Fruit fly (Drosophila melanogaster) whole organism, wandering third instar larva: Measurements from ENCODE around the gene CG3819.

Experiments
- Abd-B ChIP-seq: fragments of >200 bp; optimal IDR thresholded peaks from 2 replicates; lab custom pipeline; 2017; ENCODE audit warnings: missing biosample characterization, missing genetic modification characterization
- CG32264 ChIP-seq: fragments of 200-800 bp; sonication (Bioruptor generic); optimal IDR thresholded peaks from 2 replicates; lab custom pipeline; 2016; ENCODE audit warnings: missing biosample characterization, missing genetic modification characterization
- CG9705 ChIP-seq: fragments of 200-800 bp; sonication (Bioruptor generic); optimal IDR thresholded peaks from 2 replicates; lab custom pipeline; 2018; ENCODE audit warnings: missing biosample characterization, mild to moderate bottlenecking, missing genetic modification characterization
- CrebA ChIP-seq: fragments of 200-800 bp; sonication (Bioruptor generic); optimal IDR thresholded peaks from 2 replicates; lab custom pipeline; 2016; ENCODE audit warnings: missing biosample characterization, mild to moderate bottlenecking, missing genetic modification characterization, borderline replicate concordance
- Dif ChIP-seq: fragments of 200-275, 200-300 bp; sonication (Bioruptor generic); optimal IDR thresholded peaks from 2 replicates; lab custom pipeline; 2018; ENCODE audit warnings: missing biosample characterization, missing genetic modification characterization; ENCODE audit not compliant: partially characterized antibody
- GATAd ChIP-seq: sonication (Bioruptor generic); optimal IDR thresholded peaks from 2 replicates; lab custom pipeline; 2016; ENCODE audit warnings: missing biosample characterization, missing genetic modification characterization
- HLH106 ChIP-seq: fragments of 200-800 bp; optimal IDR thresholded peaks from 3 replicates; lab custom pipeline; 2019; ENCODE audit warnings: missing biosample characterization, mild to moderate bottlenecking, missing genetic modification characterization, moderate library complexity
- Hr78 ChIP-seq: fragments of >200 bp; optimal IDR thresholded peaks from 2 replicates; lab custom pipeline; 2017; ENCODE audit warnings: missing biosample characterization, missing genetic modification characterization
- Hr83 ChIP-seq: fragments of 200-300 bp; sonication (Bioruptor generic); optimal IDR thresholded peaks from 2 replicates; lab custom pipeline; 2016; ENCODE audit warnings: missing biosample characterization, mild to moderate bottlenecking, missing genetic modification characterization, moderate library complexity; ENCODE audit not compliant: poor library complexity, severe bottlenecking
- Jra ChIP-seq: sonication (Bioruptor generic); optimal IDR thresholded peaks from 2 replicates; lab custom pipeline; 2016; ENCODE audit warnings: missing biosample characterization, missing genetic modification characterization
- Myc ChIP-seq: fragments of >200 bp; optimal IDR thresholded peaks from 2 replicates; lab custom pipeline; 2017
- N ChIP-seq: fragments of >200 bp; optimal IDR thresholded peaks from 2 replicates; lab custom pipeline; 2018; ENCODE audit warnings: missing biosample characterization, missing external identifiers, missing genetic modification characterization
- OdsH ChIP-seq: fragments of 200-800 bp; sonication (Bioruptor generic); optimal IDR thresholded peaks from 2 replicates; lab custom pipeline; 2016; ENCODE audit warnings: missing biosample characterization, mild to moderate bottlenecking, missing genetic modification characterization
- Rel ChIP-seq, 2 experiments: fragments of 200-800 bp; sonication (Bioruptor generic) in 1 of 2; optimal IDR thresholded peaks; 2 replicates in 1 of 2; 3 replicates in 1 of 2; lab custom pipeline; 2016 to 2019; ENCODE audit warnings: mild to moderate bottlenecking in 2 of 2, missing biosample characterization in 2 of 2, missing genetic modification characterization in 2 of 2, moderate library complexity in 1 of 2
- Sp1 ChIP-seq: fragments of 200-800 bp; sonication (Bioruptor generic); optimal IDR thresholded peaks from 3 replicates; lab custom pipeline; 2019; ENCODE audit warnings: missing biosample characterization, mild to moderate bottlenecking, missing genetic modification characterization, moderate library complexity
- Vsx2 ChIP-seq: fragments of 200-300, 225-300 bp; sonication (Bioruptor generic); optimal IDR thresholded peaks from 2 replicates; lab custom pipeline; 2018; ENCODE audit warnings: missing biosample characterization, missing genetic modification characterization; ENCODE audit not compliant: partially characterized antibody
- br ChIP-seq: fragments of 200-800 bp; sonication (Bioruptor generic); optimal IDR thresholded peaks from 2 replicates; lab custom pipeline; 2016; ENCODE audit warnings: missing biosample characterization, missing genetic modification characterization
- brk ChIP-seq: fragments of 200-800 bp; sonication (Bioruptor generic); optimal IDR thresholded peaks from 2 replicates; lab custom pipeline; 2016; ENCODE audit warnings: missing biosample characterization, mild to moderate bottlenecking, missing genetic modification characterization
- dsf ChIP-seq: sonication (Bioruptor generic); optimal IDR thresholded peaks from 2 replicates; lab custom pipeline; 2016; ENCODE audit warnings: missing biosample characterization, missing genetic modification characterization, borderline replicate concordance
- foxo ChIP-seq, 2 experiments: fragments of 200-800 bp; sonication (Bioruptor generic); optimal IDR thresholded peaks; 2 replicates in 1 of 2; 3 replicates in 1 of 2; lab custom pipeline; 2016 to 2017; ENCODE audit warnings: missing biosample characterization in 2 of 2, missing genetic modification characterization in 2 of 2
- fru ChIP-seq: fragments of 200-800 bp; sonication (Bioruptor generic); optimal IDR thresholded peaks from 3 replicates; lab custom pipeline; 2016; ENCODE audit warnings: missing biosample characterization, mild to moderate bottlenecking, missing genetic modification characterization
- h ChIP-seq: fragments of 200-800 bp; sonication (Bioruptor generic); optimal IDR thresholded peaks from 3 replicates; lab custom pipeline; 2016; ENCODE audit warnings: missing biosample characterization, mild to moderate bottlenecking, missing genetic modification characterization
- lola ChIP-seq: fragments of >200 bp; optimal IDR thresholded peaks from 2 replicates; lab custom pipeline; 2017; ENCODE audit warnings: missing biosample characterization, missing genetic modification characterization
- psq ChIP-seq: fragments of 200-800 bp; sonication (Bioruptor generic); optimal IDR thresholded peaks from 3 replicates; lab custom pipeline; 2017; ENCODE audit warnings: missing biosample characterization, mild to moderate bottlenecking, missing genetic modification characterization, moderate library complexity
- rgr ChIP-seq: fragments of 200-800 bp; sonication (Bioruptor generic); optimal IDR thresholded peaks from 3 replicates; lab custom pipeline; 2016; ENCODE audit warnings: missing biosample characterization, mild to moderate bottlenecking, missing genetic modification characterization
- sv ChIP-seq: fragments of 200-800 bp; sonication (Bioruptor generic); optimal IDR thresholded peaks from 3 replicates; lab custom pipeline; 2016; ENCODE audit warnings: missing biosample characterization, missing genetic modification characterization
- usp ChIP-seq: fragments of >200 bp; optimal IDR thresholded peaks from 2 replicates; lab custom pipeline; 2017; ENCODE audit warnings: missing biosample characterization, missing genetic modification characterization
- woc ChIP-seq: sonication (Bioruptor generic); optimal IDR thresholded peaks from 2 replicates; lab custom pipeline; 2016; ENCODE audit warnings: missing biosample characterization, mild to moderate bottlenecking, missing genetic modification characterization

Gene CG3819

DNA sequence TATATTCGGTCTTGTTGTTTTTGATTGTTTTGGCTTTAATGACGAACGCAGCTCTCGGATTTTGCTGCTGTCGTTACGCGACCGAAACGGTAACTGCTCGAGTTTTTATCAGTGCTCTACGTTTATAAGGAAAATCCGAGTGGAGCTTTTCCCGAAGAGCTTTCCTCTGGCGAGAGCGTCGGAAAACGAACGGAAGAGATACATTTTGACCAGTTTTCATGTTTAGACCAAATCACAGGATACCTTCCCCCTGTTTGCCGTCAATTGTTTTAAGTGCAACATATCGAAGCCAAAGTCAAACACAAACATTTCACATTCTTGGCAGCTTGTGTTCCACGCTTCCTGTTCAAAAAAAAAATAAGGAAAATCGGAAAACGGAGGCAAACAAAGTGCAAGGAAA is 24.0 kb upstream of the CG3819 start, which contains the start of gene CG32204:
TSS of gene CG32204 (minus strand) at position 101 of the 400 bp plus-strand sequence.
- TF ChIP-seq Myc (lab: Kevin White, UChicago) (no peak), N (GFP tag; lab: Kevin White, UChicago) (no peak), GATAd (GFP tag; lab: Kevin White, UChicago) (no peak), Vsx2 (GFP tag; lab: Kevin White, UChicago) (no peak), Dif (GFP tag; lab: Kevin White, UChicago) (no peak), OdsH (GFP tag; lab: Kevin White, UChicago) (no peak), Sp1 (no peak), lola (GFP tag; lab: Kevin White, UChicago) (no peak), dsf (GFP tag; lab: Kevin White, UChicago) (no peak), usp (GFP tag; lab: Kevin White, UChicago) (no peak), h (no peak), Hr83 (GFP tag; lab: Kevin White, UChicago) (no peak), fru (GFP tag; lab: Kevin White, UChicago) (no peak), CrebA (GFP tag; lab: Kevin White, UChicago) (no peak), Rel (GFP tag; optimal IDR thresholded peaks at IDR 0.05; lab: Kevin White, UChicago) (no peak), Rel (tag; optimal IDR thresholded peaks at IDR 0.05; lab: Kevin White, UChicago) (no peak), rgr (no peak), Hr78 (no peak)

DNA sequence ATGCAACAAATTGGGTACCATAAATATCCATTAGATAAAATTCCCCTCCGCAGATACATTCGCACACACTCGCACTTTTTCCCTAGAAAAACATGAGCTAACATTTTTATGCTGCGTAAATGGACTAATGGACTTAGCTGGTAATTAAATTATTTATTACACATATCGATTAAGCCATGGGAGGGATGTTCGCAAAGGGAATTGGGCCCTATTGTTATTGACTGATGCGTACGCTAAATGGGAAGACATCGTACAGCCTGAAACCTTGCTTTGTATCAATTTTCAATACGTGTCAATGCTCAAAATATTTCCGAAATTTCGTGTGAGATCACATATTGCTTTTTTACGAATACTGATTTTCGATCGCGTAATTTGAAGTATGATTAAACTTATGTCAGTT is 2.9 kb upstream of the CG3819 start, which contains the start of gene CG43049:
TSS of gene CG43049 (plus strand) at position 301 of the 400 bp plus-strand sequence.
- TF ChIP-seq Sp1 (no peak), rgr (no peak)

DNA sequence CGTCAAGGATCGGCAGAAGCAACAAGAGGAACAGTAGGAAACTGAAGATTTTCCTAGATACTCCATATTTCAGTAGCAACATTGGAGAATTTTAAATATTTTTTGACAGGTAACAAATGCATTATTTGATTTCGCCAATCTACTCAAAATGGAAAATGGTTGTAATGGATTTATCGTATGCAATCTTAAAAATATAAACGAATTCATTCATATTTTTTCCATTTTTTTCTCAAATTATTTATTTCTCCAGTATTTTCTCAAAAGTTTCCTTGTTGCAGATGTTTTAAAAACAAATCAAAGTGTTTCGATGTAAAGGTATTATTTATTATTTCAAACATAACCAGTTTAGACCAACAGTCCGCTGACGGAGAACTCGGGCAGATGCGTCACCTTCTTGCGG is 1.7 kb downstream of the CG3819 start, which contains the start of gene CG18223:
TSS of gene CG18223 (minus strand) at position 101 of the 400 bp plus-strand sequence.
- TF ChIP-seq brk (GFP tag; lab: Kevin White, UChicago) (no peak), Rel (GFP tag; optimal IDR thresholded peaks at IDR 0.05; lab: Kevin White, UChicago) (no peak), Rel (tag; optimal IDR thresholded peaks at IDR 0.05; lab: Kevin White, UChicago) (no peak), sv (GFP tag; lab: Kevin White, UChicago) (no peak), OdsH (GFP tag; lab: Kevin White, UChicago) (no peak), lola (GFP tag; lab: Kevin White, UChicago) (no peak)

DNA sequence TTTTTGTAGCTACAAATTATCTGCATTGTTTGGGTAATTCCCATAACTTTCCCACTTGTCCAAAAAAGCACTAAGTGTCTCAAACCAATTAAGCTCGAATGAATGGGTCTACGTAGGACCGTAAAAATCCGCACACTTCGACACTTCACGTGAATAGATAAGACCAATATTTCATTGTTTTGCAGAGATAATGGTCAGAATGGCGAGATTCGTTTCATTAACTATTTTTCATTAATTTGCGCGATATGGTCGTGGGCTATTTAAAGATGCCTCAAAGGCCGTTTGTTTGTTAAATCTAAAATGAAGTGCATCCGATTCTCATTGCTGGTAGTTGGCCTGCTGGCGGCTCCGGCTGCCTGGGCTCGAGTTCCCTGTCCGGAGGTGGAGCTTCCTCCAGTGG is 4.6 kb downstream of the CG3819 start, which contains the start of gene CG6839:
TSS of gene CG6839 (plus strand) at position 301 of the 400 bp plus-strand sequence.
- TF ChIP-seq Rel (GFP tag; optimal IDR thresholded peaks at IDR 0.05; lab: Kevin White, UChicago) (no peak), Rel (tag; optimal IDR thresholded peaks at IDR 0.05; lab: Kevin White, UChicago) (no peak), usp (GFP tag; lab: Kevin White, UChicago) (no peak), HLH106 (tag; lab: Kevin White, UChicago) (no peak), Abd-B (GFP tag; lab: Kevin White, UChicago) (no peak), woc (GFP tag; lab: Kevin White, UChicago) (no peak), psq (GFP tag; lab: Kevin White, UChicago) (no peak), Jra (GFP tag; lab: Kevin White, UChicago) (no peak), CG32264 (GFP tag; lab: Kevin White, UChicago) (no peak)

DNA sequence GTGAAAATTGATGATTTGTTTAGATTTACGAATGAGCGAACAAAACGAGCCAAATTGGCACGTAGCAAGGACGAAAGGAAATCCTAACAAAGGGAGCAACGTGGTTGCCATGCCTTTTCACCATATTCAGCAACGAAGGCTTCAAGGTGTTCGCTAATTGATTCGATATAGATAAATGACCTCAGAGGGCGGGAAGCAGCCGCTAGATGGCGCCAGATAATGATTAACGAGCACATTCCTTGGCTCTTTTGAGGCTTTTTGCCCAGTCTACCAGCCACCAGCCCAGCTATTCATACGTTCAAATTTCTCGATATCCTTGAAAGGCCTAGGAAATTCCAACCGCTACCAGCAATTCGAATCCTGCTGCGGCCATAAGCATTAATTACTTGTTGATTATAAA is 5.4 kb downstream of the CG3819 start:
- TF ChIP-seq psq (GFP tag; lab: Kevin White, UChicago): no peak
- TF ChIP-seq br (GFP tag; lab: Kevin White, UChicago): no peak
- no peak for TF ChIP-seq N (GFP tag; lab: Kevin White, UChicago)
- no peak for TF ChIP-seq CG9705 (GFP tag; lab: Kevin White, UChicago)
- no peak for TF ChIP-seq Dif (GFP tag; lab: Kevin White, UChicago)
- TF ChIP-seq Rel (GFP tag; optimal IDR thresholded peaks at IDR 0.05; lab: Kevin White, UChicago): no peak
- TF ChIP-seq Rel (tag; optimal IDR thresholded peaks at IDR 0.05; lab: Kevin White, UChicago): no peak
- no peak for TF ChIP-seq usp (GFP tag; lab: Kevin White, UChicago)
- no peak for TF ChIP-seq foxo (GFP tag; optimal IDR thresholded peaks at IDR 0.05; lab: Kevin White, UChicago)
